Fruit fly (Drosophila melanogaster): Measurements from ENCODE around the gene CG46394.

DNA sequence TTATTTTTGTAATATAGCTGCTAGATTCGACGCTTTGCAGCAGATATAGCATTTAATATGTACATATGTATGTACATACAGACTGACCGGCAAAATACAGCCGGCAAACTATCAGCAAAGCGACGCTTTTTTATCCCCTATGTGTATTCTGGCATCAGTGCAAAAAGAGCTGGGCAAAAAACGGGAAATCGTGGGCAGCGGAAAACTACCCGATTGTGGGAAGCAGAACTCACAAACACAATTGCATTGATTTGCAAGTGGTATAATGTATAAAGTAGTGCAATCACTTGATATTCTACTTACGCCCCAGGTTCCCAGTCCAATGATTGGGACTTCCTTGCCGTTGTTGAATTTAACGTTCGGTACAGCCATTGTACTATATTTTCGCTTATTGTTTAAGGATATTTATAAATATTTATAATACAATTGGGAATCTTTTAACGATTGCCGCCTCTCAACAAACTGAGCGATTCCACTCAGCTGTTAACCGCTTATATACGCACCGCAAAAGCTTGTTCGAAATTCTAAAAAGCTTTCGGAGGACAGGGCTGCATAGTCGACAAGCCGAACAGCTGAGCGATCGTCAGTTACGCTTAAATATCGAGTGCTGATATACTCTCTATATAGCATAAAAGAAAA is 23.2 kb downstream of the CG46394 start:
- peak; percentile 22 for TF ChIP-seq OdsH (GFP tag; optimal IDR thresholded peaks at IDR 0.05)
- no peak for TF ChIP-seq CrebA (GFP tag; optimal IDR thresholded peaks at IDR 0.05; ENCODE audit: borderline replicate concordance)
- peak; percentile 7 for TF ChIP-seq psq (GFP tag; optimal IDR thresholded peaks at IDR 0.05)
- no peak for TF ChIP-seq fru (GFP tag; optimal IDR thresholded peaks at IDR 0.05)
- no peak for TF ChIP-seq N (GFP tag; optimal IDR thresholded peaks at IDR 0.05)
- peak; percentile 23 for TF ChIP-seq h (GFP tag; optimal IDR thresholded peaks at IDR 0.05)

All from whole organism, wandering third instar larva.